Fruit fly (Drosophila melanogaster): ENCODE measurements around the gene Lk6.

Gene Lk6

dm6 chr3R:11773999-11774397 lies 9.7 kb upstream of the Lk6 start:
- TF ChIP-seq CG5204 (GFP tag; optimal IDR thresholded peaks at IDR 0.05) (no peak), CG7045 (GFP tag; optimal IDR thresholded peaks at IDR 0.05) (peak; percentile 79), CG1620 (GFP tag; optimal IDR thresholded peaks at IDR 0.05) (no peak), cnc (optimal IDR thresholded peaks at IDR 0.05) (no peak), CG11617 (GFP tag; optimal IDR thresholded peaks at IDR 0.05) (peak; percentile 63), Hr96 (GFP tag; optimal IDR thresholded peaks at IDR 0.05) (no peak), toe (GFP tag; optimal IDR thresholded peaks at IDR 0.05) (no peak), kay (GFP tag; ENCODE audit: borderline replicate concordance) (no peak), tj (GFP tag; optimal IDR thresholded peaks at IDR 0.05) (no peak), Clk (GFP tag; optimal IDR thresholded peaks at IDR 0.05) (peak; percentile 9), ovo (GFP tag; optimal IDR thresholded peaks at IDR 0.05) (no peak), pad (GFP tag; optimal IDR thresholded peaks at IDR 0.05) (peak; percentile 39), bab1 (GFP tag; optimal IDR thresholded peaks at IDR 0.05) (no peak), CG12768 (GFP tag; optimal IDR thresholded peaks at IDR 0.05) (peak; percentile 58), CG14711 (tag; optimal IDR thresholded peaks at IDR 0.05) (peak; percentile 57), CG7101 (tag; optimal IDR thresholded peaks at IDR 0.05) (peak; percentile 63), CG33017 (tag; optimal IDR thresholded peaks at IDR 0.05) (peak; percentile 84)

DNA sequence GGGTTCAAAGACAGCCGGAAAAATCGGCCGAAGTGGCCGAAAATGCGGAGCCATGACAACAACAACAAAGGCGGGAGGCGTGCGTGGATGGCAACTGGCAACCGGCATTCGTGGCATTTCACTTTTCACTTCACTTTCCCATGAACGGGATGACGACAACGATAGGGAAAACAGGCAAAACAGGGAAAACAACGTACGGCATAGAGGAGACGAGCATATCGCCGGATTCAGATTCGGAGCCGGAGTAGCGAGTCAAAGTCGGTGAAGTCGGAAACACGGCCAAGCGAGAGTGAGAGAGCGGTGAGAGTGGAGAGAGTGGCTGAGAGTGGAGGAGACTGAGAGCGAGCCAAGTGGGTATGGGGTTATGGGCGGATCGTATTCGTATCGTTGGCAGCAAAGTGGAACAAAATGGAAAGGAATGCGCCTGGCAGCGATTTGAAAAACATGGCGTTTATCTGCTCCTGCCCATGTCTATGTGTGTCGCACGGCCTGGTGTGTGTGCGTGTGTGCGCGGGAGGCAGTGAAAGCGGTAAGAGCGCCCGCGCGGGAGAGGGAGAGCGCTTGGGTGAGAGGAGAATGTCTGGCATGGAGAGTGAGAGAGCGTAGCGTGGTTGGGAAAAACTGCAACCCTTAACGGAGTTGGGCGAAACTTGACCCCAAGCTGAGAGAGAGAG lies 9.2 kb upstream of the Lk6 start:
- TF ChIP-seq CG14711 (tag; optimal IDR thresholded peaks at IDR 0.05) (no peak), Clk (GFP tag; optimal IDR thresholded peaks at IDR 0.05) (no peak), Mnt (GFP tag; optimal IDR thresholded peaks at IDR 0.05) (no peak), CG7101 (tag; optimal IDR thresholded peaks at IDR 0.05) (no peak), pad (GFP tag; optimal IDR thresholded peaks at IDR 0.05) (no peak), bab1 (GFP tag; optimal IDR thresholded peaks at IDR 0.05) (no peak), cnc (optimal IDR thresholded peaks at IDR 0.05) (no peak)

DNA sequence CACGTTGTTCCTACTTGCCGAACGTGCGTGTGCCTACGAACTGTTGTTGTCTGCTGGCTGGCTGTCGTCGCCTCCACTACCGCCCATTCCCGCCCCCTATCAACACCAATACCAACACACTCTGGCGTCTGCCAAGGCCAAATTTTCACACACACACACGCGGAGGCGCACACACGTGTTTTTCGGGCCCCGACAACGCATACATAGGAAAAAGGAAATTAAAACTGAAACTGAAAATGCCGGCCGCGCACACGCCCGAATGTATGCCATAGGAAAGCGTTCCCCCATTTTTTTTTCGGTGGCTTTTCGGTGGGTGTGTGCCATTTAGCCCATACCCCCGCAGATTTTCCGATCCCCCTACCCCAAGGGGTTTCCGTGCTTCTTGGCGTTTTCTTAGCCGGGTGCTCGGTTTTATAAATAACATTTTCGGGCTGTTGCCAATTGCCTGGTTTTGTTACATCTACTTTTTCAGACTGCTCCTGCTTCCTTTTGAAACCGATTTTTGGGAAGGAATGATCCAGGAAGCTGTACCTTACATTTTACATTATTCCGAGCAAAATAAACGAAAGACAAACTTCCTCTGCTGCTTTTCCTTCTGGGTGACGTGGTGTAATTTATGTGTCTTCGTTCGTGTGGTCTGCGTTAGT lies 8.0 kb upstream of the Lk6 start:
- peak; percentile 20 for TF ChIP-seq Mnt (GFP tag; optimal IDR thresholded peaks at IDR 0.05)
- peak; percentile 13 for TF ChIP-seq kay (GFP tag; ENCODE audit: borderline replicate concordance)
- no peak for TF ChIP-seq Clk (GFP tag; optimal IDR thresholded peaks at IDR 0.05)

DNA sequence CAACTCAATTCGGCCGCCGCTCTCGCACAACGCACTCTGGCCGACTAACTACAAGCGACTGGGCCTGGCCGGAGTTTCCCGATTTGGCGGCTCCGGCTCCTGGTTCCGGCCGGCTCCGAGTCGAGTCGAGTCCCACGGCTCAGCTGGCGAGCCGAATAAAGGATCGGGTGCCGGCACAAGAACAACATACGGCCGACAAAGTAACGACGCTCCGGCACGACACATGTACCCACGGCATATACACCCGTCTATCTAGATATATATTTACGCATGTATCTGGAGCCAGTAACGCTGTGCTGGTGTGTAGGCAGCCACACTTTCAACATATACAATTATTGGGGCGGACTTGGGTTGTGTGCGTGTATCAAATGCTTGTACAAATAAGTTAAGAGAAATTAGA lies 7.2 kb upstream of the Lk6 start:
- TF ChIP-seq cic (GFP tag; optimal IDR thresholded peaks at IDR 0.05) (no peak), CG33017 (tag; optimal IDR thresholded peaks at IDR 0.05) (no peak), CG7101 (tag; optimal IDR thresholded peaks at IDR 0.05) (no peak), CG1620 (GFP tag; optimal IDR thresholded peaks at IDR 0.05) (no peak), ovo (GFP tag; optimal IDR thresholded peaks at IDR 0.05) (no peak), CG5204 (GFP tag; optimal IDR thresholded peaks at IDR 0.05) (no peak), CG12768 (GFP tag; optimal IDR thresholded peaks at IDR 0.05) (no peak), kay (GFP tag; ENCODE audit: borderline replicate concordance) (no peak), Crg-1 (GFP tag; optimal IDR thresholded peaks at IDR 0.05) (no peak), CG14711 (tag; optimal IDR thresholded peaks at IDR 0.05) (no peak), cnc (optimal IDR thresholded peaks at IDR 0.05) (no peak), pad (GFP tag; optimal IDR thresholded peaks at IDR 0.05) (no peak), toe (GFP tag; optimal IDR thresholded peaks at IDR 0.05) (no peak), Clk (GFP tag; optimal IDR thresholded peaks at IDR 0.05) (no peak), CG11617 (GFP tag; optimal IDR thresholded peaks at IDR 0.05) (no peak)

- TF ChIP-seq tj (GFP tag; optimal IDR thresholded peaks at IDR 0.05): no peak
- TF ChIP-seq pad (GFP tag; optimal IDR thresholded peaks at IDR 0.05): no peak
- no peak for TF ChIP-seq Clk (GFP tag; optimal IDR thresholded peaks at IDR 0.05)
- no peak for TF ChIP-seq CG33017 (tag; optimal IDR thresholded peaks at IDR 0.05)
- TF ChIP-seq toe (GFP tag; optimal IDR thresholded peaks at IDR 0.05): no peak
- TF ChIP-seq Mnt (GFP tag; optimal IDR thresholded peaks at IDR 0.05): no peak
- TF ChIP-seq CG12768 (GFP tag; optimal IDR thresholded peaks at IDR 0.05): no peak
- no peak for TF ChIP-seq bab1 (GFP tag; optimal IDR thresholded peaks at IDR 0.05)
- TF ChIP-seq cnc (optimal IDR thresholded peaks at IDR 0.05): no peak
- no peak for TF ChIP-seq CG1620 (GFP tag; optimal IDR thresholded peaks at IDR 0.05)
- no peak for TF ChIP-seq Crg-1 (GFP tag; optimal IDR thresholded peaks at IDR 0.05)
- TF ChIP-seq CG7045 (GFP tag; optimal IDR thresholded peaks at IDR 0.05): no peak
- TF ChIP-seq CG7101 (tag; optimal IDR thresholded peaks at IDR 0.05): no peak
- no peak for TF ChIP-seq CG14711 (tag; optimal IDR thresholded peaks at IDR 0.05)
- TF ChIP-seq ovo (GFP tag; optimal IDR thresholded peaks at IDR 0.05): no peak
- TF ChIP-seq CG11617 (GFP tag; optimal IDR thresholded peaks at IDR 0.05): no peak
- no peak for TF ChIP-seq cic (GFP tag; optimal IDR thresholded peaks at IDR 0.05)
- TF ChIP-seq kay (GFP tag; ENCODE audit: borderline replicate concordance): no peak
- no peak for TF ChIP-seq Hr96 (GFP tag; optimal IDR thresholded peaks at IDR 0.05)
- no peak for TF ChIP-seq CG5204 (GFP tag; optimal IDR thresholded peaks at IDR 0.05)
These were observed 6.5 kb upstream of the Lk6 start for dm6 chr3R:11770733-11771132.

- no peak for TF ChIP-seq pad (GFP tag; optimal IDR thresholded peaks at IDR 0.05)
- TF ChIP-seq tj (GFP tag; optimal IDR thresholded peaks at IDR 0.05): peak; percentile 70
These were observed 571 bp downstream of the Lk6 start for dm6 chr3R:11763494-11764278.

Data from whole organism, adult.